In genomic region chrX:1800980-1801506, ce11 we compare ENCODE assay signal across 4 worm cellular contexts.
TF ChIP-seq lines count a peak whose summit lies in the region.

C14E2.11 (plus strand) TSS chrX:1801456.

TF ChIP-seq in whole organism, L4 larva, 104 proteins besides CTCF, POLR2A, EP300 and RAD21:
- TF ChIP-seq set-16 (GFP tag; IDR thresholded peaks at IDR 0.05; lab: Robert Waterston, UW): peak; percentile 24; the same call in 1 of the 2 replicates
- TF ChIP-seq gei-8 (GFP tag; optimal IDR thresholded peaks at IDR 0.05; lab: Kevin White, UChicago): no peak
- TF ChIP-seq pha-4 (GFP tag; IDR thresholded peaks at IDR 0.05; lab: Robert Waterston, UW): no peak
- no peak for TF ChIP-seq pha-4 (tag; optimal IDR thresholded peaks at IDR 0.05; lab: Kevin White, UChicago)
TF ChIP-seq in whole organism, L4 larva: peak in this region for 1.

TF ChIP-seq in whole organism, early embryonic, 17 proteins besides CTCF, POLR2A, EP300 and RAD21:
- TF ChIP-seq ceh-36 (tag; optimal IDR thresholded peaks at IDR 0.05; lab: Kevin White, UChicago) (no peak), sea-1 (GFP tag; conservative IDR thresholded peaks at IDR 0.05; lab: Robert Waterston, UW) (no peak), tra-4 (tag; optimal IDR thresholded peaks at IDR 0.05; lab: Kevin White, UChicago) (no peak), scrt-1 (GFP tag; IDR thresholded peaks at IDR 0.05; lab: Robert Waterston, UW) (no peak), hmg-4 (GFP tag; optimal IDR thresholded peaks at IDR 0.05; lab: Kevin White, UChicago) (peak; percentile 31), hmbx-1 (tag; optimal IDR thresholded peaks at IDR 0.05; lab: Kevin White, UChicago) (no peak), B0310.2 (tag; optimal IDR thresholded peaks at IDR 0.05; lab: Kevin White, UChicago) (no peak)
TF ChIP-seq in whole organism, early embryonic: peak in this region for 1.

TF ChIP-seq in whole organism, late embryonic, 69 proteins besides CTCF, POLR2A, EP300 and RAD21:
- TF ChIP-seq rnt-1 (tag; optimal IDR thresholded peaks at IDR 0.05; lab: Kevin White, UChicago): no peak
- TF ChIP-seq elt-2 (tag; optimal IDR thresholded peaks at IDR 0.05; lab: Kevin White, UChicago): no peak
- no peak for TF ChIP-seq fkh-10 (GFP tag; optimal IDR thresholded peaks at IDR 0.05; lab: Kevin White, UChicago)
- TF ChIP-seq elt-4 (tag; optimal IDR thresholded peaks at IDR 0.05; lab: Kevin White, UChicago): no peak
- TF ChIP-seq ceh-24 (tag; optimal IDR thresholded peaks at IDR 0.05; lab: Kevin White, UChicago): no peak
- TF ChIP-seq sdc-2 (tag; optimal IDR thresholded peaks at IDR 0.05; lab: Kevin White, UChicago): peak; percentile 23
- no peak for TF ChIP-seq zip-5 (tag; optimal IDR thresholded peaks at IDR 0.05; lab: Kevin White, UChicago)

TF ChIP-seq in whole organism, mixed stage, embryonic, 35 proteins besides CTCF, POLR2A, EP300 and RAD21:
- TF ChIP-seq lin-32 (GFP tag; optimal IDR thresholded peaks at IDR 0.05; lab: Kevin White, UChicago) (peak; percentile 87), nhr-76 (tag; optimal IDR thresholded peaks at IDR 0.05; lab: Kevin White, UChicago) (no peak), lin-13 (tag; optimal IDR thresholded peaks at IDR 0.05; lab: Kevin White, UChicago) (no peak), cnd-1 (tag; optimal IDR thresholded peaks at IDR 0.05; lab: Kevin White, UChicago) (peak; percentile 94), unc-62 (GFP tag; optimal IDR thresholded peaks at IDR 0.05; lab: Kevin White, UChicago) (no peak), M03D4.4 (tag; optimal IDR thresholded peaks at IDR 0.05; lab: Kevin White, UChicago) (no peak), ceh-83 (GFP tag; optimal IDR thresholded peaks at IDR 0.05; lab: Kevin White, UChicago) (no peak), tbx-8 (GFP tag; optimal IDR thresholded peaks at IDR 0.05; lab: Kevin White, UChicago) (no peak), ham-2 (GFP tag; optimal IDR thresholded peaks at IDR 0.05; lab: Kevin White, UChicago) (no peak), unc-120 (tag; optimal IDR thresholded peaks at IDR 0.05; lab: Kevin White, UChicago; ENCODE audit: poor library complexity, severe bottlenecking) (no peak)
